Worm (Caenorhabditis elegans) whole organism, midembryonic: Measurements from ENCODE around the gene H40L08.8.
A peak's percentile ranks its signal among the peaks of the same experiment; 100 is the strongest.

Experiments
- T22C8.4 ChIP-seq: fragments of 200-800 bp; sonication (Bioruptor generic); IDR thresholded peaks from 2 replicates; pipeline ENCODE4 v1.3.6; 2022; ENCODE audit warnings: missing genetic modification characterization, missing compliant biosample characterization
- flt-1 ChIP-seq: fragments of 200-800 bp; sonication (Bioruptor generic); IDR thresholded peaks from 2 replicates; pipeline ENCODE4 v1.3.6; 2022; ENCODE audit warnings: missing genetic modification characterization, missing compliant biosample characterization
- klf-2 ChIP-seq: fragments of 200-800 bp; sonication (Bioruptor generic); conservative IDR thresholded peaks from 2 replicates; pipeline ENCODE4 v1.3.6; 2022; ENCODE audit warnings: missing genetic modification reagents, missing genetic modification characterization, missing compliant biosample characterization
- med-1 ChIP-seq: sonication (generic microtip); optimal IDR thresholded peaks from 2 replicates; lab custom pipeline; 2017; ENCODE audit warnings: missing genetic modification characterization, mild to moderate bottlenecking, missing compliant biosample characterization, antibody characterized with exemption, missing genetic modification reagents; ENCODE audit not compliant: insufficient read depth
- ref-1 ChIP-seq: fragments of 200-800 bp; sonication (Bioruptor generic); conservative IDR thresholded peaks from 2 replicates; pipeline ENCODE4 v1.3.6; 2022; ENCODE audit warnings: missing genetic modification reagents, missing genetic modification characterization, missing compliant biosample characterization
- tab-1 ChIP-seq: fragments of 200-800 bp; sonication (Bioruptor generic); IDR thresholded peaks from 2 replicates; pipeline ENCODE4 v1.3.6; 2022; ENCODE audit warnings: missing genetic modification characterization, missing compliant biosample characterization
- ztf-23 ChIP-seq: fragments of 200-800 bp; sonication (Bioruptor generic); IDR thresholded peaks from 2 replicates; pipeline ENCODE4 v1.3.6; 2022; ENCODE audit warnings: missing genetic modification reagents, missing genetic modification characterization, missing compliant biosample characterization
- ztf-29 ChIP-seq: fragments of 200-800 bp; sonication (Bioruptor generic); IDR thresholded peaks from 2 replicates; pipeline ENCODE4 v1.3.6; 2022; ENCODE audit warnings: missing genetic modification reagents, missing genetic modification characterization, missing compliant biosample characterization

DNA sequence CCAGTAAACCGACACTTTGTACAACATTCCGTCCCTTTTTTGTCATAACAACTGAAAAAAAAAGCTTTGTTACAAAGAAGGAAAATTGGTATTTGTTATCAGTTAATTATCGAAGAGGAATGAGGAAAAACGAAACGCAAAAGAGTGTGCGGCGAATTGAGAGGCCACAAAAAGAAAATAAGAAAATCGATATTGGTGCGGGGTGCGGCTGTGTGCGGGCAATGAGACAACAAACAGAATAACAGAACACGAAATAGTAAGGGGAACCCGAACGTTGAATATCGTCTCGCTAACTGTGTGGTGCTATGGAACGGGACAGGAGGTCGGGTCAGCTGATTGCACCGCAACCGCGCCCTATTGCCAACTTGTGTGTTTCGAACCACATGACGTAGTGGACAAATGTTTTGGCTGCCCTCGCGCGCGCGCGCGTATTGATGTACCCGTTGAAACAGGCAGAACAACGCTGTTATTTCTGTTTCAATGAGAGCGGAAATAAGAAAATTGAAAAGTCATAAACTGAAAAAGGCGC, 36.8 kb downstream of the H40L08.8 start, which contains the start of gene C18B12.4:
- TF ChIP-seq ztf-23 (GFP tag; lab: Robert Waterston, UW) (no peak; the same call in 1 of the 2 replicates), ztf-29 (0 out of 2 replicates have a peak, but pooled peaks have one; percentile 50), T22C8.4 (GFP tag; lab: Robert Waterston, UW) (no peak), tab-1 (GFP tag; lab: Robert Waterston, UW) (peak; percentile 50; the same call in 1 of the 2 replicates), med-1 (GFP tag; lab: Kevin White, UChicago) (no peak), ref-1 (GFP tag; lab: Robert Waterston, UW) (no peak), flt-1 (GFP tag; lab: Robert Waterston, UW) (peak; percentile 80), klf-2 (GFP tag; lab: Robert Waterston, UW) (no peak)
